Worm (Caenorhabditis elegans): ENCODE measurements around the gene rps-16.

DNA sequence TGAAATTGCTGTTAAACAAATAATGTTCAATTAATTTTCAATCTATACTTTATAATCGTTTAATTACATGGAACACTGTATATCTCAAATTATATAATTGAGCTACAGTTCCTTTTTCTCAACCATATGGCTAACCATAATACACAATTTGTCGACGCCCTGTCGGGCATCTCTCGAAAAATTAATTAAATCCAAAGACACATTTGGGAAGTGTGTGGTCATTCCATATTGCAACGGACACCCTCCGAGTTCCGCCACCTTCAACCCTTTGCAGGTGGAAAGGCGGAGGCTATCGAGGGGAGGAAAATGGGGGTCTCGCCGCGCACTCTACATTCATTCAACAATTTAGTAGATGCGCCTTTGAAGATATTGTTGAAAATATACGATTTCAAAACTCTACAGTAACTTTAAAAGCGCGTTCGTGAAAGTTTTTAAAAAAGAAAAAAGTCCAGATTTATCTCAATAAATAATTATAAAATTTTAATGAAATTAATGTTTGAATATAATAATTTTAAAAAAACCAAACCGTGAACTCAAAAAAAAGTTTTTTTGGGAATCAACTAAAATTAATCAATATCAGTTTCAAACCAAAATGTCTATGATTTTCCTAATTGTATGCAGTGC lies 28.7 kb upstream of the rps-16 start, which contains the start of gene F14H8.8:
- TF ChIP-seq ama-1 (optimal IDR thresholded peaks at IDR 0.05) (no peak), tbx-37 (GFP tag; conservative IDR thresholded peaks at IDR 0.05) (no peak), flt-1 (GFP tag; IDR thresholded peaks at IDR 0.05) (no peak), tbx-11 (GFP tag; IDR thresholded peaks at IDR 0.05) (no peak), pes-1 (GFP tag; IDR thresholded peaks at IDR 0.05) (no peak)

Measured in whole organism, early embryonic.